Worm (Caenorhabditis elegans): ENCODE data around the gene F43G6.10.

Gene F43G6.10

DNA sequence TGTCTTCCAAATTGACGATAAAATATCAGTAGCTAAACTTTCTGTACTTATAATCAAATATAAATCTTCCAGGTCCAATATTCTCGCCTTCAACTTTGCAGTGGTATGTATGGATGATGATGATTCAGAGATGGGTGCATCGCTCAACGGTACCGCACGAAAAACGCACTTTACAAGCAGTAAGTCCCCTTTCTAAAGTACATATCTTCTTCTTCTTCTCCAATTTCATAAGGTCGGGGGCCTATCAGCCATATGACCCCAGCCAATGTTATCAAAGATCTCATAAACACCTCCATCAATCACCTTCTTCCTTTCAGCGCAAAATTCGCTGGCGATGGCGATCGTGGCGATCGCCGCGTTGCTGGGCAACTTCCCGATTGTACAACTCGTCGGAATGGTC lies 34.3 kb downstream of the F43G6.10 start:
- no peak for TF ChIP-seq unc-62 (GFP tag; optimal IDR thresholded peaks at IDR 0.05)

DNA sequence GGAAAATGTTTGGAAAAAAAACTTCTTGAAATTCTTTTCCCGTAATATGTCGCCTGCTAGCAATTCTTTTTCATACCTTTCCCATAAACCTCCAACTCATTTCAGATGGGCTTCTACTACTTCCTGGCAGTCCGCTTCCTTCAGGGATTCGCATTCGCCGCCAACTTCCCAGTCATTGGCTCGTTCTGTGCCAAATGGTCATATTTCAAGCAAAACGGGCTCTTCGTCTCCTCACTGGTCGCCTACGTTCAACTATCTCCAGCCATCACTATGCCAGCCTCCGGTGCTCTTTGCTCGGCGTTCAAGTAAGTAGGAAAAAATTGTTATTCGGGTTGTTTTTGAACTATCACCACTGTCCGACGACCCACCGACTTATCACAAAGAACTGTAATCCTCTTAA lies 34.9 kb downstream of the F43G6.10 start:
- TF ChIP-seq unc-62 (GFP tag; optimal IDR thresholded peaks at IDR 0.05), result no peak

DNA sequence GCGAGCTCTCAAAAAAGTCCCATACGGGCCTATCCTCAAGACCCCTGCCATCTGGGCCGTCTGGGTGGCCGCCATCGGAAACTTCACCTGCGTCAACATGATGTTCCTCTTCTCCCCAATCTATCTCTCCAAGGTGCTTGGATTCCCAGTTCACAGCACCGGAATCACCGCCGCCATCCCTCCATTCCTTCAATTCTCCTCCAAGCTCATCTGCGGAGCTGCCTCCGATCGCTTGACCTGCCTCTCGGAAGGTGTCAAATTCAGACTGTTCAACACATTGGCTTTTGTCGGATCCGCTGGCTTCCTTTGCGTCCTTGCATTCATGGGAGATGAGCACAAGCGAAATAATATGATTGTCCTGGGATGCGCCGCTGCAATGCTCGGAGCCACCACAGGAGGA lies 35.8 kb downstream of the F43G6.10 start:
- no peak for TF ChIP-seq unc-62 (GFP tag; optimal IDR thresholded peaks at IDR 0.05)

DNA sequence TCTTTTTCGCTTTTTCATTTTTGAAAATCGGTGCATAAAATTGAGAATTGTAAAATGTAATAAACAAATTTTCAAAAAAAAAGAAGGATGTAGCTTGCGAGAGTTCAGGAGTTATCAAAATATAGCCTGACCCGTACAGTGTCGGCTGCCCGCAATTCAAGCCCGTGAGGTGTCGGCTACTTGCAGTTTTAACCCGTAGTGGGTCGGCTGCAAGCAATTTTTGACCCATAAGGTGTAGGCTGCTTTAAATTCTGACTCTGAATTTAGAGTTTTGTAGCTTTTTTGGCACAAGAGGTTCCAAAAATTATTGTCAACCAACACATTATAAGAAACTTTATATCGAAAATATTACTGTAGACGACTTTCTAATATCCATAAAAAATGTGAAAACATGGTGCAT lies 36.8 kb downstream of the F43G6.10 start:
- no peak for TF ChIP-seq unc-62 (GFP tag; optimal IDR thresholded peaks at IDR 0.05)

DNA sequence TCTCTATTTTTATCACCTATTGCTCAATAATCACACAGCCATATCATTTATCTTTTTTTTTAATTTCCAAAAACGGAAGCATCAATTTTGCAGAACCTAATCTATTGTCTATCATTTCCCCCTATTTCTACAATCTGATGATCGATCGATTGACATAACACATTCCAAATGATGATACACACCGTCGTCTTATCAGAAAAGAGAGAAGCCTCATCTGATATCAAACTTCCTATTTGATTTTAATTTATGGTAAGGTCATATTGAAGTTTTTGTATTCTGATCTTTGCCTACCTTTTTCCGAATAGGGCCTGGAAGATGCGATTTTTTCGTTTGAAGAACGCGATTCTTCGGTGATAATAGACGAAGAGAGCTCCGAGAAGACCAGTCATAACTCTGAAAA lies 40.4 kb downstream of the F43G6.10 start:
- TF ChIP-seq unc-62 (GFP tag; optimal IDR thresholded peaks at IDR 0.05), result no peak

DNA sequence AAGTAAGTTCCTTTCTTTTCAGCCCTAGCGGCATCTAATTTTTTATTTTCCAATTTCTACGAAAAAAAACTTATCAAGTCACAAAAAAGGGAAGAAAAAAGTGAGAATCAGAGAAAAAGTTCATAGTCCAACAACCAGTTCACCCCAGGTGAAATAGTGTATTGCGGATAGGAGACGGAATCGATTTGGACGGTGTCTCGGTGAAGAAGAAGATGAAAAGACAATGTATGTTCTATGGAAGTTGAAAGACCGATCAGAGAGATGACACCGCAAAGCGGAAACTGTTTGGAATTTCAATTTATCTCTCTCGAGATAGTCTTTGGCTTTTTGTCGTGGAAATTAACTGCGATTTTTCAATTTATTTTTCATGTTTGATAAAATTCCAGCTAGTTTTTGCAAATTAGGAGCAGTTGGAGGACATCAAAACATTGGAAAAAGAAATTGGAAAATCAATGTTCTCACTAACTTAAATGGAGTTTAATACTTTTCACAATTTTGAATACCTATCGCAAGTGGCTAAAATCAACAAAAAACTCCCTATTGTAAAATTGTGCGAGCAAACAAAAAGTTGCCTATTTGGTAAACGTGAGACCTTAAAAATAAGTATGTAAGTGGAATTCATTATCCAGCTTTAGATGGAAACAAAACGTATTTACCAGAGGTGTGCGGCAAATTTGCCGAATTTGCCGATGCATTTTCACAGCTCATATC lies 43.2 kb downstream of the F43G6.10 start:
- no peak for TF ChIP-seq unc-62 (GFP tag; optimal IDR thresholded peaks at IDR 0.05)

DNA sequence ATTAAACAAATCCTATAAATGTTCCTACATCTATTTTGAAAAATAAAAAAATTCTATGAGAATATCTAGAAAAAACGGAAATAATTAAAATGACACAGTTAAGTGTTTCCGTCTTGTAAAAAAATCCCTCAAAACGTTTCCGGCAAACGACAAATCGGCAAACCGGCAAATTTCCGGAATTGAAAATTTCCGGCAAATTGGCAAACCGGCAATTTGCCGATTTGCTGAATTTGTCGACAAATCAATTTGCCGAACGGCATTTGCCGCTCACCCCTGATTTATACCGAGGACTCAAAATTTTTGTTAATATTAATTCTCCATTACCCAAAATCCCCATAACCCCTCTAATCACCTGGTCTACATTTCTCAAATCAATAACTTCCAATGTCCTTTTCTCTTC lies 44.0 kb downstream of the F43G6.10 start:
- TF ChIP-seq unc-62 (GFP tag; optimal IDR thresholded peaks at IDR 0.05), result no peak

DNA sequence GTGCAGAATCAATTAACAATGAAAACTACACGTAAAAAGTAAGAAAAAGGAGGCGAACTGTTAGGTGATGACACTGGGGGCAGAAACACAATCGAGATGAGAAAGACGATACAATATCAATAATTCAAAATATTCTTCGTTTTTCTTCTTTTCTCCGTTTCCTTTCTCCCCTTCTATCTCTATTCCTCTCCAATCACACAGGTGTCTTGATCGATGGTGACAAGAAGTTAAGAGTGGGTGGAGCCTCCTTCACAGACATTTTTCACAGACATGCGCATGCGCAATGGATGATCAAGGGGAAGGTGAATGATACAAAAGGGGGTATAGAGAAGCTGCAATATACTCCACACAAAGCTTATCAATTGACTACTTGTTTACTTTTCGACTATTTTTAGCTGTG lies 45.6 kb downstream of the F43G6.10 start:
- no peak for TF ChIP-seq unc-62 (GFP tag; optimal IDR thresholded peaks at IDR 0.05)

DNA sequence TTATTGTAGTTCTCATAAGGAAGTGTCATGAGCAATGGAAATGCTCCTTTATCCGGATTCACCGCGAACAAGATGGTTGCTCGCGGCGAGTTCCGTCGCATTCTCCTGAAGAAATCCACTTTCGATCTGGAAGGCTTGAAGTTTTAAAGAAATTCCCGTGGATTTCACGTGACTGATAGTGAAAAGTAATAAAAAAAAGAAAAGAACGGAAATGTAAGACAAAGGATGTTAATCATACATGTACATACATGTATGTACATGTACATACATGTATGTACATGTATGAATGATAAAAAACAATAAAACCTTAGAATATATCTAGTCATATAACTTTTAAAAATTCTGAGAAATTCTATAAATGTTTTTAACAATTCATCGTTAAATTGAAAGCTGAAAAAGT lies 47.2 kb downstream of the F43G6.10 start, which contains the start of gene clh-1:
TSS of gene clh-1 (minus strand) at position 101 of the 400 bp plus-strand sequence.
- no peak for TF ChIP-seq unc-62 (GFP tag; optimal IDR thresholded peaks at IDR 0.05)

DNA sequence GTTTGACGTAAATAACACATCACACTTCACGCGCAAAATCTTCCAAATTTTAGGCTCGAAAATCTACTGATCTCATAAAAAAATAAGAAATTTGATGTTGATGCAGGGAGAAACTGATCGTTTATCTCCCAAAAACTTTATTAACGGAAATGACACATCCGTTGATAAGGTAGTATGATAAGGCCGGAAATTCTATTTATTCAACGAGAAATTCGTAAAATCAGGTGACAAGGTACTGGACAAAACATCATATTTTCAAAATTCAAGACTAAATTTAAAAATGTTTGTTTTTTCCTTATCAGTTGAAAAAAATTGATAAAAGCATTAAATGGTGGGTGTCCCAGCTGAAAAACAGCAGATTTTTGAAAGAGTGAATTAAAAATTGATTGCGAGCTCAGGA lies 50.7 kb downstream of the F43G6.10 start:
- no peak for TF ChIP-seq unc-62 (GFP tag; optimal IDR thresholded peaks at IDR 0.05)
